Worm (Caenorhabditis elegans) whole organism, mixed stage, embryonic: ENCODE results near the gene sex-1.
A peak's percentile ranks its signal among the peaks of the same experiment; 100 is the strongest.

Source experiments
- blmp-1 ChIP-seq: fragments of 150-350 bp; optimal IDR thresholded peaks from 2 replicates; lab custom pipeline; 2014; ENCODE audit warnings: missing biosample characterization, missing genetic modification characterization
- lin-32 ChIP-seq: fragments of 200-800 bp; sonication (Bioruptor generic); optimal IDR thresholded peaks from 2 replicates; lab custom pipeline; 2018; ENCODE audit warnings: mild to moderate bottlenecking, missing genetic modification characterization, missing compliant biosample characterization
- ztf-11 ChIP-seq: fragments of 150-350 bp; optimal IDR thresholded peaks from 2 replicates; lab custom pipeline; 2014; ENCODE audit warnings: missing biosample characterization, missing genetic modification characterization

DNA sequence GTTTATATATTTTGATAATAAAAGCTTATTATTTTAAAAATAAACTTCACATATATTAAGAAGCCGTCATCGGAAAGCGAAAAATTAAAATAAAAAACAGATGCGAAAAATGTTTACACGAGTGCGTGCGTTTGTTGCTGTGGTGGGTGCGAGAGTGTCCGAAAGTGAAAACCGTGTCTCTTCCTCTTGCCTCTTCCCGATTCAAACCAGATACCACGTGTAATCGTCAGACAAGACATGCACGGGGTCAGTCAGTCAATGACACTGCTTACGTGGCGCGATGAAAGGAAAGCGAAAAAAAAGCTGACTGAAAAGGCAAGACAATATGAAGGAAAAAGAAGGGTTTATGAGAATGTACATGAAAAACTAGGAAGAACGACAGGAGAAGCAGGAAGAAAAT lies 25.7 kb upstream of the sex-1 start:
- TF ChIP-seq blmp-1 (tag; lab: Kevin White, UChicago) (peak; percentile 82), ztf-11 (no peak), lin-32 (GFP tag; lab: Kevin White, UChicago) (no peak)
